Worm (Caenorhabditis elegans): ENCODE measurements around the gene nhr-46.

ce11 chrIV:5779537-5779936 is 21.9 kb upstream of the nhr-46 start:
- TF ChIP-seq T22C8.4 (GFP tag; IDR thresholded peaks at IDR 0.05) (no peak), cog-1 (tag; optimal IDR thresholded peaks at IDR 0.05) (no peak)

All from whole organism, midembryonic.